Fruit fly (Drosophila melanogaster) whole organism: Measurements from ENCODE around the gene Prat2.

Experiments used
- CG8478 ChIP-seq: fragments of >200 bp; optimal IDR thresholded peaks from 2 replicates; lab custom pipeline; 2018; ENCODE audit warnings: inconsistent platforms
- EcR ChIP-seq, 2 experiments: fragments of >200 bp; optimal IDR thresholded peaks; 2 replicates each; lab custom pipeline; 2017; ENCODE audit warnings: missing biosample characterization in 2 of 2, missing genetic modification characterization in 2 of 2, missing genetic modification reagents in 2 of 2
- pan ChIP-seq: fragments of >200 bp; optimal IDR thresholded peaks from 2 replicates; lab custom pipeline; 2017

- TF ChIP-seq CG8478 (lab: Kevin White, UChicago): no peak
- TF ChIP-seq pan (lab: Kevin White, UChicago): no peak
- no peak for TF ChIP-seq EcR (GFP tag; optimal IDR thresholded peaks at IDR 0.05; lab: Kevin White, UChicago)
These were observed 27.6 kb upstream of the Prat2 start for dm6 chr3L:6942103-6942830.
